Fruit fly (Drosophila melanogaster): Measurements from ENCODE around the gene Phf5a.
A peak's percentile ranks its signal among the peaks of the same experiment; 100 is the strongest.

Phf5a gene

dm6 chr2L:6461497-6461896 lies 29.1 kb downstream of the Phf5a start (continued):
- TF ChIP-seq gsb-n (tag; optimal IDR thresholded peaks at IDR 0.05), result peak; percentile 32
- no peak for TF ChIP-seq Dek (tag; optimal IDR thresholded peaks at IDR 0.05)
- TF ChIP-seq CG5180 (GFP tag; optimal IDR thresholded peaks at IDR 0.05), result peak; percentile 58
- TF ChIP-seq pb (GFP tag; optimal IDR thresholded peaks at IDR 0.05), result no peak
- TF ChIP-seq CG7987 (GFP tag; optimal IDR thresholded peaks at IDR 0.05), result peak; percentile 65
- no peak for TF ChIP-seq HLH54F (GFP tag; optimal IDR thresholded peaks at IDR 0.05)
- peak; percentile 25 for TF ChIP-seq CG9727 (GFP tag; optimal IDR thresholded peaks at IDR 0.05)
- TF ChIP-seq Side (GFP tag; optimal IDR thresholded peaks at IDR 0.05), result no peak
- no peak for TF ChIP-seq h (optimal IDR thresholded peaks at IDR 0.05)
- no peak for TF ChIP-seq slou (GFP tag; optimal IDR thresholded peaks at IDR 0.05)
- TF ChIP-seq Asciz (GFP tag; optimal IDR thresholded peaks at IDR 0.05), result peak; percentile 73
- TF ChIP-seq CG43689 (GFP tag; IDR thresholded peaks at IDR 0.05), result no peak
- TF ChIP-seq sob (GFP tag; IDR thresholded peaks at IDR 0.05), result 0 out of 2 replicates have a peak, but pooled peaks have one; percentile 25
- TF ChIP-seq CG4424 (GFP tag; optimal IDR thresholded peaks at IDR 0.05), result no peak
- no peak for TF ChIP-seq Abd-B (GFP tag; optimal IDR thresholded peaks at IDR 0.05)
- TF ChIP-seq Nf-YA (GFP tag; IDR thresholded peaks at IDR 0.05), result 0 out of 2 replicates have a peak, but pooled peaks have one; percentile 16
- TF ChIP-seq lola (GFP tag; optimal IDR thresholded peaks at IDR 0.05), result peak in 1 of 3 experiments; percentile 5
- no peak for TF ChIP-seq ewg (GFP tag; optimal IDR thresholded peaks at IDR 0.05)
- TF ChIP-seq CG18011 (GFP tag; optimal IDR thresholded peaks at IDR 0.05), result peak; percentile 16
- no peak for TF ChIP-seq so (GFP tag; IDR thresholded peaks at IDR 0.05)
- TF ChIP-seq CG1233 (GFP tag; optimal IDR thresholded peaks at IDR 0.05), result peak; percentile 7
- no peak for TF ChIP-seq Bteb2 (GFP tag; optimal IDR thresholded peaks at IDR 0.05)
- TF ChIP-seq HLHmδ (GFP tag; optimal IDR thresholded peaks at IDR 0.05), result peak; percentile 32
- no peak for TF ChIP-seq CG4282 (GFP tag; optimal IDR thresholded peaks at IDR 0.05)
- no peak for TF ChIP-seq en (GFP tag; optimal IDR thresholded peaks at IDR 0.05)
- peak; percentile 52 for TF ChIP-seq Blimp-1 (GFP tag; optimal IDR thresholded peaks at IDR 0.05)
- TF ChIP-seq Usf (GFP tag; optimal IDR thresholded peaks at IDR 0.05), result no peak
- no peak for TF ChIP-seq CG8290 (GFP tag; optimal IDR thresholded peaks at IDR 0.05)
- TF ChIP-seq CG8290 (tag; optimal IDR thresholded peaks at IDR 0.05), result peak; percentile 28 to 58
- peak; percentile 10 for TF ChIP-seq CG31365 (tag; optimal IDR thresholded peaks at IDR 0.05)
- TF ChIP-seq hkb (optimal IDR thresholded peaks at IDR 0.05), result no peak
- peak; percentile 35; the same call in 1 of the 2 replicates for TF ChIP-seq hkb (GFP tag; IDR thresholded peaks at IDR 0.05)
- no peak for TF ChIP-seq knrl (GFP tag; IDR thresholded peaks at IDR 0.05; ENCODE audit: partially characterized antibody)
- no peak for TF ChIP-seq nom (GFP tag; optimal IDR thresholded peaks at IDR 0.05)
- peak; percentile 42 for TF ChIP-seq CG18599 (GFP tag; optimal IDR thresholded peaks at IDR 0.05)
- no peak for TF ChIP-seq mld (GFP tag; IDR thresholded peaks at IDR 0.05; ENCODE audit: partially characterized antibody)
- peak; percentile 18 for TF ChIP-seq Sry-β (GFP tag; optimal IDR thresholded peaks at IDR 0.05)
- peak; percentile 26 for TF ChIP-seq CG10209 (GFP tag; optimal IDR thresholded peaks at IDR 0.05)
- TF ChIP-seq CG10321 (GFP tag; IDR thresholded peaks at IDR 0.05), result no peak
- peak; percentile 9 for TF ChIP-seq org-1 (GFP tag; optimal IDR thresholded peaks at IDR 0.05)
- TF ChIP-seq Hmx (GFP tag; optimal IDR thresholded peaks at IDR 0.05), result no peak
- peak; percentile 31 for TF ChIP-seq CG3407 (GFP tag; optimal IDR thresholded peaks at IDR 0.05)
- TF ChIP-seq NC2β (GFP tag; optimal IDR thresholded peaks at IDR 0.05), result no peak
- no peak for TF ChIP-seq Dp (GFP tag; optimal IDR thresholded peaks at IDR 0.05)
- TF ChIP-seq z (GFP tag; IDR thresholded peaks at IDR 0.05), result no peak
- TF ChIP-seq PHDP (tag; optimal IDR thresholded peaks at IDR 0.05), result peak; percentile 61
- no peak for TF ChIP-seq lmd (GFP tag; IDR thresholded peaks at IDR 0.05)
- TF ChIP-seq CG11723 (GFP tag; optimal IDR thresholded peaks at IDR 0.05), result peak; percentile 2
- TF ChIP-seq CG11695 (GFP tag; IDR thresholded peaks at IDR 0.05), result peak; percentile 63; the same call in 1 of the 3 replicates
- peak; percentile 40; the same call in 1 of the 2 replicates for TF ChIP-seq CG4360 (GFP tag; IDR thresholded peaks at IDR 0.05)
- TF ChIP-seq CG10147 (GFP tag; optimal IDR thresholded peaks at IDR 0.05), result no peak
